Fruit fly (Drosophila melanogaster) whole organism, embryonic: Measurements from ENCODE around the gene CG16749.

Experiments
- Atf-2 ChIP-seq: fragments of 200-800 bp; sonication (Bioruptor generic); optimal IDR thresholded peaks from 2 replicates; lab custom pipeline; 2016; ENCODE audit warnings: missing biosample characterization, missing genetic modification characterization
- Atf3 ChIP-seq: fragments of 200-800 bp; sonication (Bioruptor generic); optimal IDR thresholded peaks from 3 replicates; lab custom pipeline; 2016; ENCODE audit warnings: missing biosample characterization, missing genetic modification characterization
- CG11695 ChIP-seq: fragments of 200-800 bp; sonication (Bioruptor generic); IDR thresholded peaks from 3 replicates; pipeline ENCODE4 v1.3.6; 2022; ENCODE audit warnings: missing biosample characterization, missing genetic modification characterization
- CG13424 ChIP-seq: fragments of 200-800 bp; sonication (Bioruptor generic); optimal IDR thresholded peaks from 2 replicates; lab custom pipeline; 2019; ENCODE audit warnings: missing biosample characterization, mild to moderate bottlenecking, missing genetic modification characterization, moderate library complexity
- CG1647 ChIP-seq: fragments of 200-800 bp; sonication (Bioruptor generic); optimal IDR thresholded peaks from 3 replicates; lab custom pipeline; 2016; ENCODE audit warnings: missing biosample characterization, missing genetic modification characterization
- CG17802 ChIP-seq: fragments of 200-800 bp; sonication (Bioruptor generic); optimal IDR thresholded peaks from 2 replicates; lab custom pipeline; 2018; ENCODE audit warnings: missing biosample characterization, mild to moderate bottlenecking, missing genetic modification characterization, moderate library complexity
- CG2120 ChIP-seq: fragments of 200-800 bp; sonication (Bioruptor generic); optimal IDR thresholded peaks from 3 replicates; lab custom pipeline; 2016; ENCODE audit warnings: missing biosample characterization, missing genetic modification characterization
- CG2889 ChIP-seq: fragments of 200-800 bp; sonication (Bioruptor generic); IDR thresholded peaks from 3 replicates; pipeline ENCODE4 v1.3.6; 2022; ENCODE audit warnings: missing biosample characterization, missing genetic modification characterization
- CG30020 ChIP-seq: fragments of 200-800 bp; optimal IDR thresholded peaks from 2 replicates; lab custom pipeline; 2019; ENCODE audit warnings: missing biosample characterization, mild to moderate bottlenecking, missing genetic modification characterization, moderate library complexity
- CG31365 ChIP-seq: fragments of 200-800 bp; sonication (Bioruptor generic); optimal IDR thresholded peaks from 2 replicates; lab custom pipeline; 2018; ENCODE audit warnings: missing biosample characterization, mild to moderate bottlenecking, missing genetic modification characterization
- CG32532 ChIP-seq: fragments of 200-800 bp; sonication (Bioruptor generic); IDR thresholded peaks from 2 replicates; pipeline ENCODE4 v1.3.6; 2022; ENCODE audit warnings: missing biosample characterization, missing genetic modification characterization
- CG33557 ChIP-seq: fragments of 200-800 bp; sonication (Bioruptor generic); optimal IDR thresholded peaks from 2 replicates; lab custom pipeline; 2019; ENCODE audit warnings: missing biosample characterization, mild to moderate bottlenecking, missing genetic modification characterization, moderate library complexity
- CG3838 ChIP-seq: fragments of 200-800 bp; sonication (Bioruptor generic); optimal IDR thresholded peaks from 3 replicates; lab custom pipeline; 2016; ENCODE audit warnings: missing biosample characterization, missing genetic modification characterization
- CG5180 ChIP-seq: fragments of 200-800 bp; sonication (Bioruptor generic); optimal IDR thresholded peaks from 3 replicates; lab custom pipeline; 2017; ENCODE audit warnings: missing biosample characterization, missing genetic modification characterization, mild to moderate bottlenecking, moderate library complexity, missing genetic modification reagents
- CG7357 ChIP-seq: fragments of 200-800 bp; sonication (Bioruptor generic); IDR thresholded peaks from 3 replicates; pipeline ENCODE4 v1.3.6; 2022; ENCODE audit warnings: missing biosample characterization, missing genetic modification characterization
- CG9609 ChIP-seq: fragments of 200-800 bp; sonication (Bioruptor generic); optimal IDR thresholded peaks from 3 replicates; lab custom pipeline; 2016; ENCODE audit warnings: missing biosample characterization, missing genetic modification characterization
- D19A ChIP-seq: fragments of 200-800 bp; optimal IDR thresholded peaks from 3 replicates; lab custom pipeline; 2019; ENCODE audit warnings: missing biosample characterization, mild to moderate bottlenecking, missing genetic modification characterization, moderate library complexity
- Dp ChIP-seq: fragments of 200-800 bp; sonication (Bioruptor generic); optimal IDR thresholded peaks from 2 replicates; lab custom pipeline; 2018; ENCODE audit warnings: missing biosample characterization, mild to moderate bottlenecking, missing genetic modification characterization, moderate library complexity
- Gug ChIP-seq: fragments of 200-800 bp; sonication (Bioruptor generic); IDR thresholded peaks from 4 replicates; pipeline ENCODE4 v1.3.6; 2022; ENCODE audit warnings: missing biosample characterization, missing genetic modification characterization
- HLH3B ChIP-seq: fragments of 200-800 bp; sonication (Bioruptor generic); IDR thresholded peaks from 2 replicates; pipeline ENCODE4 v1.3.6; 2022; ENCODE audit warnings: missing biosample characterization, missing genetic modification characterization
- Hsf ChIP-seq: fragments of 200-800 bp; sonication (Bioruptor generic); optimal IDR thresholded peaks from 3 replicates; lab custom pipeline; 2016; ENCODE audit warnings: missing biosample characterization, missing genetic modification characterization
- Oaz ChIP-seq: fragments of 200-800 bp; sonication (Bioruptor generic); IDR thresholded peaks from 2 replicates; pipeline ENCODE4 v1.3.6; 2022; ENCODE audit warnings: missing biosample characterization, missing genetic modification characterization
- Ravus ChIP-seq: fragments of 200-800 bp; sonication (Bioruptor generic); IDR thresholded peaks from 2 replicates; pipeline ENCODE4 v1.3.6; 2022; ENCODE audit warnings: missing biosample characterization, missing genetic modification characterization
- Rx ChIP-seq: fragments of 200-800 bp; sonication (Bioruptor generic); IDR thresholded peaks from 2 replicates; pipeline ENCODE4 v1.3.6; 2022; ENCODE audit warnings: missing biosample characterization, missing genetic modification characterization
- Six4 ChIP-seq: fragments of 200-800 bp; sonication (Bioruptor generic); optimal IDR thresholded peaks from 2 replicates; lab custom pipeline; 2016; ENCODE audit warnings: missing biosample characterization, missing genetic modification characterization
- Sry-δ ChIP-seq: fragments of 200-800 bp; sonication (Bioruptor generic); optimal IDR thresholded peaks from 2 replicates; lab custom pipeline; 2016; ENCODE audit warnings: missing biosample characterization, missing genetic modification characterization
- aop ChIP-seq: fragments of 200-800 bp; sonication (Bioruptor generic); IDR thresholded peaks from 2 replicates; pipeline ENCODE4 v1.3.6; 2022; ENCODE audit warnings: missing biosample characterization, missing genetic modification characterization
- ap ChIP-seq: fragments of 200-800 bp; sonication (Bioruptor generic); IDR thresholded peaks from 2 replicates; pipeline ENCODE4 v1.3.6; 2022; ENCODE audit warnings: missing biosample characterization, missing genetic modification characterization
- ash1 ChIP-seq: fragments of 200-800 bp; sonication (Bioruptor generic); optimal IDR thresholded peaks from 2 replicates; lab custom pipeline; 2018; ENCODE audit warnings: missing biosample characterization, mild to moderate bottlenecking, missing genetic modification characterization
- bcd ChIP-seq: fragments of 200-800 bp; sonication (Bioruptor generic); optimal IDR thresholded peaks from 2 replicates; lab custom pipeline; 2017; ENCODE audit warnings: missing biosample characterization, mild to moderate bottlenecking, missing genetic modification characterization
- cg ChIP-seq: fragments of 200-800 bp; sonication (Bioruptor generic); optimal IDR thresholded peaks from 3 replicates; lab custom pipeline; 2019; ENCODE audit warnings: missing biosample characterization, mild to moderate bottlenecking, missing genetic modification characterization, moderate library complexity
- chinmo ChIP-seq: fragments of 200-800 bp; sonication (Bioruptor generic); IDR thresholded peaks from 4 replicates; pipeline ENCODE4 v1.3.6; 2022; ENCODE audit warnings: missing biosample characterization, missing genetic modification characterization; ENCODE audit not compliant: partially characterized antibody
- exex ChIP-seq: fragments of 200-800 bp; sonication (Bioruptor generic); optimal IDR thresholded peaks from 4 replicates; lab custom pipeline; 2018; ENCODE audit warnings: missing biosample characterization, mild to moderate bottlenecking, missing genetic modification characterization, moderate library complexity
- gsb ChIP-seq: fragments of 200-800 bp; sonication (Bioruptor generic); IDR thresholded peaks from 2 replicates; pipeline ENCODE4 v1.3.6; 2022; ENCODE audit warnings: missing biosample characterization, missing genetic modification characterization
- gt ChIP-seq: fragments of 200-800 bp; sonication (Bioruptor generic); IDR thresholded peaks from 2 replicates; pipeline ENCODE4 v1.3.6; 2022; ENCODE audit warnings: missing biosample characterization, missing genetic modification characterization
- h ChIP-seq: fragments of >200 bp; optimal IDR thresholded peaks from 2 replicates; lab custom pipeline; 2017
- hth ChIP-seq: fragments of >200 bp; optimal IDR thresholded peaks from 2 replicates; lab custom pipeline; 2017; ENCODE audit warnings: inconsistent platforms
- luna ChIP-seq: fragments of 200-800 bp; sonication (Bioruptor generic); optimal IDR thresholded peaks from 2 replicates; lab custom pipeline; 2016; ENCODE audit warnings: missing biosample characterization, missing genetic modification characterization
- nom ChIP-seq: fragments of 200-800 bp; sonication (Bioruptor generic); optimal IDR thresholded peaks from 2 replicates; lab custom pipeline; 2017; ENCODE audit warnings: missing biosample characterization, missing genetic modification characterization, mild to moderate bottlenecking, moderate library complexity, missing genetic modification reagents
- pho ChIP-seq: fragments of 200-800 bp; sonication (Bioruptor generic); optimal IDR thresholded peaks from 2 replicates; lab custom pipeline; 2016; ENCODE audit warnings: missing biosample characterization, missing genetic modification characterization
- pros ChIP-seq: fragments of 200-800 bp; sonication (Bioruptor generic); optimal IDR thresholded peaks from 3 replicates; lab custom pipeline; 2019; ENCODE audit warnings: missing biosample characterization, mild to moderate bottlenecking, missing genetic modification characterization, moderate library complexity
- repo ChIP-seq: fragments of 200-800 bp; sonication (Bioruptor generic); optimal IDR thresholded peaks from 2 replicates; lab custom pipeline; 2016; ENCODE audit warnings: missing biosample characterization, missing genetic modification characterization
- sna ChIP-seq: fragments of 200-800 bp; sonication (Bioruptor generic); IDR thresholded peaks from 2 replicates; pipeline ENCODE4 v1.3.6; 2022; ENCODE audit warnings: missing biosample characterization, missing genetic modification characterization; ENCODE audit not compliant: partially characterized antibody
- sob ChIP-seq: fragments of 200-800 bp; sonication (Bioruptor generic); IDR thresholded peaks from 2 replicates; pipeline ENCODE4 v1.3.6; 2022; ENCODE audit warnings: missing biosample characterization, missing genetic modification characterization
- tll ChIP-seq, 2 experiments: fragments of 200-800 bp in 1 of 2; fragments of >200 bp in 1 of 2; sonication (Bioruptor generic) in 1 of 2; optimal IDR thresholded peaks; 2 replicates each; lab custom pipeline; 2017 to 2019; ENCODE audit warnings: missing biosample characterization in 2 of 2, missing genetic modification characterization in 2 of 2, mild to moderate bottlenecking in 1 of 2, moderate library complexity in 1 of 2
- twi ChIP-seq: fragments of 200-800 bp; optimal IDR thresholded peaks from 2 replicates; lab custom pipeline; 2019; ENCODE audit warnings: missing biosample characterization, mild to moderate bottlenecking, missing genetic modification characterization, moderate library complexity
- zfh2 ChIP-seq: fragments of 200-800 bp; sonication (Bioruptor generic); optimal IDR thresholded peaks from 2 replicates; lab custom pipeline; 2016; ENCODE audit warnings: missing biosample characterization, missing genetic modification characterization

CG16749 gene

DNA sequence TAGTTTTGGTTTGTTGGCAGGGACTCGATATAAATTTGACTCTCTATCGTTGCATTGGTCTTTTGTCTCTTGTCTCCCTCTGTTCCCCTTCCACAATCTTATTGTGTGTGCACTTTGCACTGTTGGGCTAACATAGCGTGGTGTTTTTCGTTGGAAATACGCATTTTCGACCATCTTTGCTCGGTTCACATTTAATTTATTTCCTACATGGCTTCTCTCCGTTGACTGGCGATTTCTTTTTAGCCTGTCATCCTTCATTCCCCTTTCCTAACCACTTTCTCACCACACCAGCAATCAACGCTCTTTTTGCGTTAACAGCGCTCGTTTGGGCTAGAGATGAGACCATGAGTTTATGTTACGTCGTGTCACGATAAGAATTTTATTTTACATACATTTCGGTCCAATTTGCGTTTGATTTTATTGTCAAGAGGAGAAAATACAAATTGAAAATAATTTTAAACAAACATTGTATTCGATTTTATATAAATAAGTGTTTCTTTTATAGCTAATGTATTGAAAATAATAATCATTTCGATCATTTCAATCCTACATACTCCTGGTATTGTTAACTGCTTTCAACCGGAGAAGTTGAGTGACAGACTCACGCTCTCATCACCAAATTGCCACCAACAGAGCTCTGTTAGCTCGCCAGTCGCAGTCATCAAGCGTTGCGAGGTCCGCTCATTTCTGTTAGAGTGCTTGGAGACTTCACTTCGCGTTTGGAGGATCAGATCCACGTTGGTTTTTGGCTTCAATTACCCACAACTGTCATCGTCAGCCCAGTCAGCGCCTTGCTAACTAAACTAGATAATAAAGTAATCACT, 9.7 kb upstream of the CG16749 start (continued):
- TF ChIP-seq ap (GFP tag; lab: Robert Waterston, UW) (no peak), CG1647 (GFP tag; lab: Kevin White, UChicago) (no peak), Rx (GFP tag; lab: Robert Waterston, UW) (no peak), sna (GFP tag; lab: Robert Waterston, UW) (peak; percentile 94), ash1 (GFP tag; lab: Kevin White, UChicago) (peak; percentile 72), CG2889 (GFP tag; lab: Robert Waterston, UW) (no peak), Atf3 (GFP tag; lab: Kevin White, UChicago) (peak; percentile 34), Sry-δ (GFP tag; lab: Kevin White, UChicago) (peak; percentile 78), CG11695 (peak; percentile 80), twi (tag; lab: Kevin White, UChicago) (peak; percentile 65)
- TF ChIP-seq, all 482 proteins: peak for 375

DNA sequence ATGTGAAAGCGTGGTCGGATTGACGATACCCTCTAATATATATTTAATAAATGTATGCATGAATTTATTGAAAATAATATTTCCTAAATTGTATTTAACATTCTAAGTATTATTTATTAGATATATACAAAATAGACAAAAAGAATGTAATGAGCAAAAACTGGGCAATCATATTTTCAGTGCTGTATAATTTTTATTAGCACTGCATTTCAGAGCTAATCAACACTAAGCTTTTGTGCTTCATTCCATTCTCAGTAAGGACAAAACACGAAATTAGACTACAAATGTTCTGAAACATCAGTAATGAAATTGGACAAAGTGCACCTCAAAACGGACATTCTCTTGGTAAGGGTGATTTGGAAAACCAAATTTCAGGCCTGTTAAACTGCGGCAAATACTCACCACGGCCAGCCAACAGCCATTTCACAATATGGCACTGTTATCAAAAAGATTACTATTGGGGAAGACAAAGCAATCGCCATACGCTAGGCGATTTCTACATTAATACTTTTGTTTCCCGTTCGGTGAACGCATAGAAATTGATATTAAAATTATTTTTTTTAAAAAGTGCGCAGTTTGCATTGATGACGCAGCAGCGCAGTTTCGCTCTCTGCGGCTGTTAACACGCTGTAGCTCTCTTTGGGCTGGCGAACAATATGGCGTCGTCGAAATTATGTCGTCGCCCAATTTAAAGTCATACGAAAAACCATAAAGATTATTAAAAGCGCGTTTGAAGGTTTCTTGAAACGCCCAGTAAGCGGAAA, 8.9 kb upstream of the CG16749 start:
- TF ChIP-seq repo (GFP tag; lab: Kevin White, UChicago) (peak; percentile 61), CG7357 (GFP tag; lab: Robert Waterston, UW) (peak; percentile 70), exex (tag; lab: Kevin White, UChicago) (peak; percentile 65), CG33557 (GFP tag; lab: Kevin White, UChicago) (peak; percentile 84), CG32532 (peak; percentile 88), CG9609 (GFP tag; lab: Kevin White, UChicago) (peak; percentile 67), gt (GFP tag; lab: Robert Waterston, UW) (no peak), Six4 (peak; percentile 77), tll (GFP tag; optimal IDR thresholded peaks at IDR 0.05; lab: Kevin White, UChicago) (peak in 1 of 2 experiments; percentile 8), CG13424 (tag; lab: Kevin White, UChicago) (peak; percentile 93), pros (GFP tag; lab: Kevin White, UChicago) (no peak), hth (lab: Kevin White, UChicago) (no peak), cg (GFP tag; lab: Kevin White, UChicago) (no peak), CG11695 (peak; percentile 89), Atf-2 (GFP tag; lab: Kevin White, UChicago) (peak; percentile 53), h (lab: Kevin White, UChicago) (no peak), Oaz (GFP tag; lab: Robert Waterston, UW) (peak; percentile 68), CG2120 (GFP tag; lab: Kevin White, UChicago) (peak; percentile 87), CG17802 (peak; percentile 55), zfh2 (peak; percentile 82), CG5180 (GFP tag; lab: Kevin White, UChicago) (peak; percentile 79), luna (GFP tag; lab: Kevin White, UChicago) (peak; percentile 40), gsb (GFP tag; lab: Robert Waterston, UW) (peak; percentile 75), Hsf (GFP tag; lab: Kevin White, UChicago) (peak; percentile 71), D19A (tag; lab: Kevin White, UChicago) (peak; percentile 98), nom (GFP tag; lab: Kevin White, UChicago) (peak; percentile 49), sob (GFP tag; lab: Robert Waterston, UW) (peak; percentile 87), bcd (GFP tag; lab: Kevin White, UChicago) (peak; percentile 92), Ravus (GFP tag; lab: Robert Waterston, UW) (peak; percentile 49), pho (peak; percentile 68), HLH3B (GFP tag; lab: Robert Waterston, UW) (peak; percentile 76), aop (no peak), Gug (GFP tag; lab: Robert Waterston, UW) (peak; percentile 68; the same call in 3 of the 4 replicates), CG3838 (GFP tag; lab: Kevin White, UChicago) (peak; percentile 48), CG30020 (tag; lab: Kevin White, UChicago) (peak; percentile 72), Dp (GFP tag; lab: Kevin White, UChicago) (no peak), chinmo (GFP tag; lab: Robert Waterston, UW) (0 out of 4 replicates have a peak, but pooled peaks have one; percentile 52), CG31365 (tag; lab: Kevin White, UChicago) (peak; percentile 29)
